Fruit fly (Drosophila melanogaster): ENCODE measurements around the gene Nos.

Nos gene

dm6 chr2L:10837491-10837890 lies at the start of gene Nos:
Nos (minus strand) TSS chr2L:10837511.
- TF ChIP-seq CG8119 (GFP tag; IDR thresholded peaks at IDR 0.05) (no peak), Hr39 (GFP tag; optimal IDR thresholded peaks at IDR 0.05) (no peak), Ets21C (GFP tag; optimal IDR thresholded peaks at IDR 0.05) (no peak), CG7368 (GFP tag; optimal IDR thresholded peaks at IDR 0.05) (no peak), CG10669 (GFP tag; optimal IDR thresholded peaks at IDR 0.05) (no peak), CG8319 (GFP tag; optimal IDR thresholded peaks at IDR 0.05) (no peak), Ets96B (tag; optimal IDR thresholded peaks at IDR 0.05) (no peak), Sox102F (GFP tag; optimal IDR thresholded peaks at IDR 0.05) (no peak), cyc (GFP tag; optimal IDR thresholded peaks at IDR 0.05) (no peak)

- TF ChIP-seq CG8319 (GFP tag; optimal IDR thresholded peaks at IDR 0.05) (no peak), svp (GFP tag) (no peak), Lpt (GFP tag; optimal IDR thresholded peaks at IDR 0.05) (no peak), Eip78C (GFP tag) (no peak), Sox14 (GFP tag; optimal IDR thresholded peaks at IDR 0.05) (no peak), CG6163 (GFP tag; IDR thresholded peaks at IDR 0.05) (no peak), CG10631 (GFP tag; optimal IDR thresholded peaks at IDR 0.05) (no peak), CG31627 (GFP tag; optimal IDR thresholded peaks at IDR 0.05) (no peak), esn (GFP tag; optimal IDR thresholded peaks at IDR 0.05) (no peak), CG6276 (GFP tag; optimal IDR thresholded peaks at IDR 0.05) (no peak), net (GFP tag; optimal IDR thresholded peaks at IDR 0.05) (no peak), lz (GFP tag; optimal IDR thresholded peaks at IDR 0.05) (no peak), dac (GFP tag; optimal IDR thresholded peaks at IDR 0.05) (no peak), eg (GFP tag; IDR thresholded peaks at IDR 0.05) (no peak), spab (GFP tag; optimal IDR thresholded peaks at IDR 0.05) (no peak), Hr4 (GFP tag; optimal IDR thresholded peaks at IDR 0.05) (no peak), Ets96B (tag; optimal IDR thresholded peaks at IDR 0.05) (no peak)
Measured at dm6 chr2L:10869867-10870266, 32.6 kb upstream of the Nos start, which contains the start of gene CG12517. CG12517 (plus strand) TSS chr2L:10870167.

- TF ChIP-seq Hr38 (GFP tag; optimal IDR thresholded peaks at IDR 0.05) (no peak), CG6808 (GFP tag; optimal IDR thresholded peaks at IDR 0.05) (no peak), Hr4 (GFP tag; optimal IDR thresholded peaks at IDR 0.05) (peak; percentile 53), CG16779 (tag; optimal IDR thresholded peaks at IDR 0.05) (no peak), svp (GFP tag) (peak; percentile 92), lz (GFP tag; optimal IDR thresholded peaks at IDR 0.05) (peak; percentile 25), achi (GFP tag; optimal IDR thresholded peaks at IDR 0.05) (peak; percentile 43), CG11294 (GFP tag; IDR thresholded peaks at IDR 0.05) (no peak), ss (GFP tag; optimal IDR thresholded peaks at IDR 0.05) (peak in 1 of 2 experiments; percentile 24), spab (GFP tag; optimal IDR thresholded peaks at IDR 0.05) (no peak), CG10669 (GFP tag; optimal IDR thresholded peaks at IDR 0.05) (peak; percentile 27), CG3032 (tag; optimal IDR thresholded peaks at IDR 0.05) (peak; percentile 59), CG6163 (GFP tag; IDR thresholded peaks at IDR 0.05) (no peak), CG6276 (GFP tag; optimal IDR thresholded peaks at IDR 0.05) (no peak), Smox (GFP tag; optimal IDR thresholded peaks at IDR 0.05) (peak; percentile 31), Eip93F (GFP tag; optimal IDR thresholded peaks at IDR 0.05) (no peak), esn (GFP tag; optimal IDR thresholded peaks at IDR 0.05) (peak; percentile 46), CG11762 (GFP tag; optimal IDR thresholded peaks at IDR 0.05; ENCODE audit: insufficient read depth) (no peak), CG15336 (GFP tag; IDR thresholded peaks at IDR 0.05) (peak; percentile 46; the same call in 1 of the 2 replicates), acj6 (GFP tag; optimal IDR thresholded peaks at IDR 0.05) (peak; percentile 63), Gug (GFP tag; IDR thresholded peaks at IDR 0.05) (peak; percentile 13; the same call in 1 of the 2 replicates), CG7368 (GFP tag; optimal IDR thresholded peaks at IDR 0.05) (peak; percentile 19), Eip75B (GFP tag; optimal IDR thresholded peaks at IDR 0.05) (no peak), Sox14 (GFP tag; optimal IDR thresholded peaks at IDR 0.05) (no peak), CG8632 (GFP tag; optimal IDR thresholded peaks at IDR 0.05) (peak; percentile 41), salr (GFP tag; optimal IDR thresholded peaks at IDR 0.05) (peak in 1 of 2 experiments; percentile 38), fd85E (GFP tag; optimal IDR thresholded peaks at IDR 0.05) (no peak), dac (GFP tag; optimal IDR thresholded peaks at IDR 0.05) (no peak), Blimp-1 (GFP tag; optimal IDR thresholded peaks at IDR 0.05) (no peak), OdsH (GFP tag; optimal IDR thresholded peaks at IDR 0.05) (peak; percentile 62), CG9139 (GFP tag; optimal IDR thresholded peaks at IDR 0.05) (no peak), net (GFP tag; optimal IDR thresholded peaks at IDR 0.05) (peak; percentile 32), CG11902 (GFP tag; optimal IDR thresholded peaks at IDR 0.05) (no peak)
Measured at dm6 chr2L:10858064-10859047, 21.0 kb upstream of the Nos start, which contains the start of the genes aurB and Stam. aurB (minus strand) TSS chr2L:10858094. Stam (plus strand) TSS chr2L:10858536.
